Worm (Caenorhabditis elegans) whole organism, midembryonic: Measurements from ENCODE around the gene srh-195.
A peak's percentile ranks its signal among the peaks of the same experiment; 100 is the strongest.

ENCODE experiments used
- T22C8.4 ChIP-seq: fragments of 200-800 bp; sonication (Bioruptor generic); IDR thresholded peaks from 2 replicates; pipeline ENCODE4 v1.3.6; 2022; ENCODE audit warnings: missing genetic modification characterization, missing compliant biosample characterization
- flt-1 ChIP-seq: fragments of 200-800 bp; sonication (Bioruptor generic); IDR thresholded peaks from 2 replicates; pipeline ENCODE4 v1.3.6; 2022; ENCODE audit warnings: missing genetic modification characterization, missing compliant biosample characterization
- klf-2 ChIP-seq: fragments of 200-800 bp; sonication (Bioruptor generic); conservative IDR thresholded peaks from 2 replicates; pipeline ENCODE4 v1.3.6; 2022; ENCODE audit warnings: missing genetic modification reagents, missing genetic modification characterization, missing compliant biosample characterization
- med-1 ChIP-seq: sonication (generic microtip); optimal IDR thresholded peaks from 2 replicates; lab custom pipeline; 2017; ENCODE audit warnings: missing genetic modification characterization, mild to moderate bottlenecking, missing compliant biosample characterization, antibody characterized with exemption, missing genetic modification reagents; ENCODE audit not compliant: insufficient read depth
- ref-1 ChIP-seq: fragments of 200-800 bp; sonication (Bioruptor generic); conservative IDR thresholded peaks from 2 replicates; pipeline ENCODE4 v1.3.6; 2022; ENCODE audit warnings: missing genetic modification reagents, missing genetic modification characterization, missing compliant biosample characterization
- ztf-29 ChIP-seq: fragments of 200-800 bp; sonication (Bioruptor generic); IDR thresholded peaks from 2 replicates; pipeline ENCODE4 v1.3.6; 2022; ENCODE audit warnings: missing genetic modification reagents, missing genetic modification characterization, missing compliant biosample characterization

DNA sequence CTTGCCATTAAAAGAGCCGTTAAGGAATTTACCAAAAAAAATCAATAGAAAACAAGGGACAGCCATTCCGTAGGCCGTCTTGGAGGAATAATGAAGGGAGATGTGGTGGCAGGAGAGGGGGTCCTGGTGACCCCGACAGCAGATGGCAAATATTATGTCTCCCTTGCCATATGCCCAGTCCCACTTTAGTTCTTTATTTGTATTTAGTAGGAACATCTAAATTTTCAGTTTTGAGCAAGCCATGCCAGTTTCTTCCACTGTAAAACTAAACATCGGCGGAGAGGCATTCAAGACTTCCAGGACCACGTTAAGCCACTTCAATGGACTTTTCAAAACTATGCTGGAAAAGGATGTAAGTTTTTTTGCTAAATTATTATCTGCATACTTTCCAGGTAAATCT, 20.5 kb upstream of the srh-195 start, which contains the start of gene C40A11.4:
- TF ChIP-seq ref-1, result no peak
- no peak for TF ChIP-seq ztf-29 (GFP tag; lab: Robert Waterston, UW)
- no peak for TF ChIP-seq med-1 (GFP tag; lab: Kevin White, UChicago)
- TF ChIP-seq T22C8.4 (GFP tag; lab: Robert Waterston, UW), result peak; percentile 32; the same call in 1 of the 2 replicates
- no peak for TF ChIP-seq klf-2 (GFP tag; lab: Robert Waterston, UW)
- no peak for TF ChIP-seq flt-1
